Fruit fly (Drosophila melanogaster) whole organism, prepupa: ENCODE measurements around the gene Tmem43.

Source experiments
- Blimp-1 ChIP-seq: fragments of 200-800 bp; sonication (Bioruptor generic); optimal IDR thresholded peaks from 3 replicates; lab custom pipeline; 2017; ENCODE audit warnings: missing biosample characterization, missing genetic modification characterization, mild to moderate bottlenecking, moderate library complexity, missing genetic modification reagents
- CG10631 ChIP-seq: fragments of 200-800 bp; sonication (Bioruptor generic); optimal IDR thresholded peaks from 2 replicates; lab custom pipeline; 2016; ENCODE audit warnings: missing biosample characterization, missing genetic modification characterization
- CG10669 ChIP-seq: fragments of 200-800 bp; sonication (Bioruptor generic); optimal IDR thresholded peaks from 3 replicates; lab custom pipeline; 2018; ENCODE audit warnings: missing biosample characterization, mild to moderate bottlenecking, missing genetic modification characterization, moderate library complexity
- CG11294 ChIP-seq: fragments of 200-800 bp; sonication (Bioruptor generic); IDR thresholded peaks from 2 replicates; pipeline ENCODE4 v1.3.6; 2022; ENCODE audit warnings: missing biosample characterization, missing genetic modification characterization
- CG11902 ChIP-seq: fragments of 200-800 bp; sonication (Bioruptor generic); optimal IDR thresholded peaks from 3 replicates; lab custom pipeline; 2016; ENCODE audit warnings: missing biosample characterization, missing genetic modification characterization
- CG15336 ChIP-seq: fragments of 200-800 bp; sonication (Bioruptor generic); IDR thresholded peaks from 2 replicates; pipeline ENCODE4 v1.3.6; 2022; ENCODE audit warnings: missing biosample characterization, missing genetic modification characterization
- CG1621 ChIP-seq: fragments of 200-800 bp; sonication (Bioruptor generic); optimal IDR thresholded peaks from 3 replicates; lab custom pipeline; 2018; ENCODE audit warnings: missing biosample characterization, mild to moderate bottlenecking, missing genetic modification characterization
- CG16779 ChIP-seq: fragments of 200-800 bp; sonication (Bioruptor generic); optimal IDR thresholded peaks from 3 replicates; lab custom pipeline; 2017; ENCODE audit warnings: missing biosample characterization, mild to moderate bottlenecking, missing genetic modification characterization
- CG31627 ChIP-seq: fragments of 200-800 bp; sonication (Bioruptor generic); optimal IDR thresholded peaks from 3 replicates; lab custom pipeline; 2016; ENCODE audit warnings: missing biosample characterization, missing genetic modification characterization
- CG32006 ChIP-seq: fragments of 200-800 bp; sonication (Bioruptor generic); optimal IDR thresholded peaks from 3 replicates; lab custom pipeline; 2017; ENCODE audit warnings: missing biosample characterization, mild to moderate bottlenecking, missing genetic modification characterization
- CG34406 ChIP-seq: fragments of 200-800 bp; sonication (Bioruptor generic); optimal IDR thresholded peaks from 3 replicates; lab custom pipeline; 2016; ENCODE audit warnings: missing biosample characterization, missing genetic modification characterization
- CG3919 ChIP-seq: fragments of 200-800 bp; sonication (Bioruptor generic); optimal IDR thresholded peaks from 3 replicates; lab custom pipeline; 2016; ENCODE audit warnings: missing biosample characterization, missing genetic modification characterization
- CG6808 ChIP-seq: fragments of 200-800 bp; sonication (Bioruptor generic); optimal IDR thresholded peaks from 3 replicates; lab custom pipeline; 2017; ENCODE audit warnings: missing biosample characterization, missing genetic modification characterization, mild to moderate bottlenecking, moderate library complexity, missing genetic modification reagents
- CG6854 ChIP-seq: fragments of 200-800 bp; sonication (Bioruptor generic); optimal IDR thresholded peaks from 2 replicates; lab custom pipeline; 2017; ENCODE audit warnings: missing biosample characterization, mild to moderate bottlenecking, missing genetic modification characterization
- CG7368 ChIP-seq: fragments of 200-800 bp; sonication (Bioruptor generic); optimal IDR thresholded peaks from 3 replicates; lab custom pipeline; 2016; ENCODE audit warnings: missing biosample characterization, missing genetic modification characterization
- CG8119 ChIP-seq: fragments of 200-800 bp; sonication (Bioruptor generic); IDR thresholded peaks from 3 replicates; pipeline ENCODE4 v1.3.6; 2022; ENCODE audit warnings: missing biosample characterization, missing genetic modification characterization
- CG8319 ChIP-seq: fragments of 200-800 bp; sonication (Bioruptor generic); optimal IDR thresholded peaks from 3 replicates; lab custom pipeline; 2016; ENCODE audit warnings: missing biosample characterization, missing genetic modification characterization
- CG8632 ChIP-seq: fragments of 200-800 bp; sonication (Bioruptor generic); optimal IDR thresholded peaks from 3 replicates; lab custom pipeline; 2016; ENCODE audit warnings: missing biosample characterization, missing genetic modification characterization
- CG9139 ChIP-seq: fragments of 200-800 bp; sonication (Bioruptor generic); optimal IDR thresholded peaks from 3 replicates; lab custom pipeline; 2017; ENCODE audit warnings: missing biosample characterization, mild to moderate bottlenecking, missing genetic modification characterization
- Eip78C ChIP-seq: fragments of 200-800 bp; sonication (Bioruptor generic); peaks from one replicate; lab custom pipeline; 2016; ENCODE audit warnings: missing biosample characterization, missing genetic modification characterization
- Ets96B ChIP-seq: fragments of 200-800 bp; optimal IDR thresholded peaks from 2 replicates; lab custom pipeline; 2019; ENCODE audit warnings: missing biosample characterization, mild to moderate bottlenecking, missing genetic modification characterization, moderate library complexity
- Gug ChIP-seq: fragments of 200-800 bp; sonication (Bioruptor generic); IDR thresholded peaks from 2 replicates; pipeline ENCODE4 v1.3.6; 2022; ENCODE audit warnings: missing biosample characterization, missing genetic modification characterization
- Hr39 ChIP-seq: fragments of 200-800 bp; sonication (Bioruptor generic); optimal IDR thresholded peaks from 2 replicates; lab custom pipeline; 2016; ENCODE audit warnings: missing biosample characterization, missing genetic modification characterization
- Hr4 ChIP-seq: fragments of 200-800 bp; sonication (Bioruptor generic); optimal IDR thresholded peaks from 3 replicates; lab custom pipeline; 2016; ENCODE audit warnings: missing biosample characterization, missing genetic modification characterization
- Lpt ChIP-seq: fragments of 200-800 bp; sonication (Bioruptor generic); optimal IDR thresholded peaks from 3 replicates; lab custom pipeline; 2016; ENCODE audit warnings: missing biosample characterization, missing genetic modification characterization
- Met ChIP-seq: fragments of 200-800 bp; sonication (Bioruptor generic); optimal IDR thresholded peaks from 3 replicates; lab custom pipeline; 2016; ENCODE audit warnings: missing biosample characterization, missing genetic modification characterization
- OdsH ChIP-seq: fragments of 200-800 bp; sonication (Bioruptor generic); optimal IDR thresholded peaks from 3 replicates; lab custom pipeline; 2016; ENCODE audit warnings: missing biosample characterization, missing genetic modification characterization
- Sox14 ChIP-seq: fragments of 200-800 bp; sonication (Bioruptor generic); optimal IDR thresholded peaks from 3 replicates; lab custom pipeline; 2016; ENCODE audit warnings: missing biosample characterization, missing genetic modification characterization
- Sox15 ChIP-seq: fragments of 200-800 bp; sonication (Bioruptor generic); optimal IDR thresholded peaks from 3 replicates; lab custom pipeline; 2016; ENCODE audit warnings: missing biosample characterization, missing genetic modification characterization
- acj6 ChIP-seq: fragments of 200-800 bp; sonication (Bioruptor generic); optimal IDR thresholded peaks from 3 replicates; lab custom pipeline; 2016; ENCODE audit warnings: missing biosample characterization, missing genetic modification characterization
- dac ChIP-seq: fragments of 200-800 bp; sonication (Bioruptor generic); optimal IDR thresholded peaks from 2 replicates; lab custom pipeline; 2017; ENCODE audit warnings: missing biosample characterization, mild to moderate bottlenecking, missing genetic modification characterization
- dsx ChIP-seq: fragments of 200-800 bp; optimal IDR thresholded peaks from 3 replicates; lab custom pipeline; 2019; ENCODE audit warnings: missing biosample characterization, mild to moderate bottlenecking, missing genetic modification characterization, moderate library complexity; ENCODE audit not compliant: poor library complexity, severe bottlenecking
- esn ChIP-seq: fragments of 200-800 bp; sonication (Bioruptor generic); optimal IDR thresholded peaks from 2 replicates; lab custom pipeline; 2016; ENCODE audit warnings: missing biosample characterization, mild to moderate bottlenecking, missing genetic modification characterization, moderate library complexity
- fd59A ChIP-seq: fragments of 200-800 bp; sonication (Bioruptor generic); optimal IDR thresholded peaks from 2 replicates; lab custom pipeline; 2017; ENCODE audit warnings: missing biosample characterization, mild to moderate bottlenecking, missing genetic modification characterization, missing genetic modification reagents
- fd85E ChIP-seq: fragments of 200-800 bp; sonication (Bioruptor generic); optimal IDR thresholded peaks from 3 replicates; lab custom pipeline; 2016; ENCODE audit warnings: missing biosample characterization, missing genetic modification characterization
- fkh ChIP-seq: fragments of 200-800 bp; sonication (Bioruptor generic); optimal IDR thresholded peaks from 3 replicates; lab custom pipeline; 2017; ENCODE audit warnings: missing biosample characterization, mild to moderate bottlenecking, missing genetic modification characterization, moderate library complexity
- lz ChIP-seq: fragments of 200-800 bp; sonication (Bioruptor generic); optimal IDR thresholded peaks from 3 replicates; lab custom pipeline; 2016; ENCODE audit warnings: missing biosample characterization, missing genetic modification characterization
- net ChIP-seq: fragments of 200-800 bp; sonication (Bioruptor generic); optimal IDR thresholded peaks from 3 replicates; lab custom pipeline; 2016; ENCODE audit warnings: missing biosample characterization, missing genetic modification characterization
- pdm3 ChIP-seq: fragments of 200-800 bp; sonication (Bioruptor generic); optimal IDR thresholded peaks from 3 replicates; lab custom pipeline; 2016; ENCODE audit warnings: missing biosample characterization, missing genetic modification characterization
- salr ChIP-seq, 2 experiments: fragments of 200-800 bp; sonication (Bioruptor generic); optimal IDR thresholded peaks; 3 replicates each; lab custom pipeline; 2016 to 2018; ENCODE audit warnings: missing biosample characterization in 2 of 2, missing genetic modification characterization in 2 of 2, mild to moderate bottlenecking in 1 of 2
- spab ChIP-seq: fragments of 200-800 bp; sonication (Bioruptor generic); optimal IDR thresholded peaks from 2 replicates; lab custom pipeline; 2017; ENCODE audit warnings: missing biosample characterization, mild to moderate bottlenecking, missing genetic modification characterization, missing genetic modification reagents
- ss ChIP-seq, 2 experiments: fragments of 200-800 bp; sonication (Bioruptor generic); optimal IDR thresholded peaks; 2 replicates in 1 of 2; 3 replicates in 1 of 2; lab custom pipeline; 2017 to 2018; ENCODE audit warnings: mild to moderate bottlenecking in 2 of 2, missing biosample characterization in 2 of 2, missing genetic modification characterization in 2 of 2, moderate library complexity in 1 of 2
- topi ChIP-seq: fragments of 200-800 bp; sonication (Bioruptor generic); optimal IDR thresholded peaks from 3 replicates; lab custom pipeline; 2016; ENCODE audit warnings: missing biosample characterization, missing genetic modification characterization
- vri ChIP-seq: fragments of 200-800 bp; sonication (Bioruptor generic); optimal IDR thresholded peaks from 3 replicates; lab custom pipeline; 2016; ENCODE audit warnings: missing biosample characterization, mild to moderate bottlenecking, missing genetic modification characterization

Gene Tmem43

DNA sequence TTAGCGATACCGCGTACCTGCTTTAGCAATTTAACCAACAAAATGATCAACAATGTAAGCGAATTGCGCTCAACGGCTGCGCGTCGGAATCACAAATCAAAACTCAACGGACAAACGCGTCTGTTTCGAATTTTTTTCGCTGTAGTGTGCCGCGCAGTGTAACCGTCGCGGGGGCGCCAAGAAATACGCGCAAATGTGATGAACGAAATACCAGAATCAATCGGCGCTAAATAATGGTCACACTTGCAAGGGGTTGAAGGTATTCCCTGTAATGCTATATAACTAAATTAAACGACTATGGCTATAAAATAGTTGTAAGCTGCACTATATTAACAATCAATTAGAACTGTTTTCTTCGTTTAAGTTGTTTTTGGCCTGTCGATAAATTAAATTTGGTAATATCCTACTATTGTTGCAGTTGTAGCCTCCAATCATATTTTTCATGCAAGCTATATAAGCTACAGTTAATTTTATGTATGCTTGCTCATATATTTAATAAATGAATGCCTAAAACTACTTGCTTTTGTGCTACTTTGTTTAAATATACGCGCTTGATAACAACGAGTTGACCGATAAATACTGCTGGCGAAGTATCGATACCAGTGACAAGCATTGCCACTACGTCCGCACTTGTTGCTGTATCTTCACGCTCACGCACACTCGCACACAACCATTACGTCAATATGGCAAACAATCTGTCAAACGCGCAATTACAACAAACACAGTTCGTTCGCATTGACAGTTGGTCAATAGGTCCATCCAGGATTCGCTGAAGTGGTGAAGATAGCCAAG lies 3.0 kb downstream of the Tmem43 start, which contains the start of the genes pbl and CG8281 (continued):
- TF ChIP-seq Sox15 (GFP tag; lab: Kevin White, UChicago) = peak; percentile 27
- TF ChIP-seq CG11294 (GFP tag; lab: Robert Waterston, UW) = 0 out of 2 replicates have a peak, but pooled peaks have one; percentile 19
- TF ChIP-seq topi (GFP tag; lab: Kevin White, UChicago) = peak; percentile 33
- TF ChIP-seq CG6808 = no peak
- TF ChIP-seq fkh = no peak
- TF ChIP-seq Met (GFP tag; lab: Kevin White, UChicago) = peak; percentile 32
- no peak for TF ChIP-seq CG6854
- no peak for TF ChIP-seq dac
- no peak for TF ChIP-seq fd85E (GFP tag; lab: Kevin White, UChicago)
- TF ChIP-seq salr (GFP tag; optimal IDR thresholded peaks at IDR 0.05; lab: Kevin White, UChicago) = no peak
- peak; percentile 41 for TF ChIP-seq OdsH (GFP tag; lab: Kevin White, UChicago)
- TF ChIP-seq Sox14 = peak; percentile 38
- TF ChIP-seq esn (GFP tag; lab: Kevin White, UChicago) = no peak
- peak; percentile 60 for TF ChIP-seq Hr4 (GFP tag; lab: Kevin White, UChicago)
- peak; percentile 62 for TF ChIP-seq Hr39
- TF ChIP-seq Eip78C (GFP tag; lab: Kevin White, UChicago) = peak; percentile 76
- peak; percentile 22 for TF ChIP-seq CG9139 (GFP tag; lab: Kevin White, UChicago)
- peak; percentile 29 for TF ChIP-seq vri (GFP tag; lab: Kevin White, UChicago)
- TF ChIP-seq lz (GFP tag; lab: Kevin White, UChicago) = peak; percentile 42
- TF ChIP-seq Gug (GFP tag; lab: Robert Waterston, UW) = 0 out of 2 replicates have a peak, but pooled peaks have one; percentile 25
- TF ChIP-seq net (GFP tag; lab: Kevin White, UChicago) = no peak
- TF ChIP-seq CG7368 (GFP tag; lab: Kevin White, UChicago) = no peak
- TF ChIP-seq pdm3 (GFP tag; lab: Kevin White, UChicago) = peak; percentile 41
- TF ChIP-seq CG8319 = no peak
- peak; percentile 36 for TF ChIP-seq CG31627
- peak; percentile 2 for TF ChIP-seq fd59A (GFP tag; lab: Kevin White, UChicago)
- peak; percentile 54; the same call in 1 of the 2 replicates for TF ChIP-seq CG15336 (GFP tag; lab: Robert Waterston, UW)
- no peak for TF ChIP-seq CG10631
- TF ChIP-seq spab (GFP tag; lab: Kevin White, UChicago) = no peak
- peak; percentile 46 for TF ChIP-seq CG32006 (GFP tag; lab: Kevin White, UChicago)
- TF ChIP-seq acj6 (GFP tag; lab: Kevin White, UChicago) = no peak
- peak; percentile 30 for TF ChIP-seq CG3919
- TF ChIP-seq CG11902 (GFP tag; lab: Kevin White, UChicago) = no peak
- no peak for TF ChIP-seq CG10669 (GFP tag; lab: Kevin White, UChicago)
- no peak for TF ChIP-seq Blimp-1 (GFP tag; lab: Kevin White, UChicago)
- TF ChIP-seq CG8632 (GFP tag; lab: Kevin White, UChicago) = no peak
- TF ChIP-seq CG16779 (tag; lab: Kevin White, UChicago) = no peak
- peak; percentile 87 for TF ChIP-seq dsx (GFP tag; lab: Kevin White, UChicago)
- no peak for TF ChIP-seq CG1621 (tag; lab: Kevin White, UChicago)
- no peak for TF ChIP-seq Lpt
- peak; percentile 30 for TF ChIP-seq CG34406 (GFP tag; lab: Kevin White, UChicago)
- TF ChIP-seq Ets96B (tag; lab: Kevin White, UChicago) = no peak
- peak; percentile 66 for TF ChIP-seq CG8119 (GFP tag; lab: Robert Waterston, UW)
- TF ChIP-seq ss (GFP tag; optimal IDR thresholded peaks at IDR 0.05; lab: Kevin White, UChicago) = no peak
